Fruit fly (Drosophila melanogaster) whole organism, embryonic: ENCODE data around the gene Ugt316A1.

Experiments used
- fu2 ChIP-seq: fragments of 200-800 bp; sonication (Bioruptor generic); optimal IDR thresholded peaks from 2 replicates; lab custom pipeline; 2016; ENCODE audit warnings: missing biosample characterization, missing genetic modification characterization
- gcm ChIP-seq: fragments of 200-800 bp; sonication (Bioruptor generic); optimal IDR thresholded peaks from 2 replicates; lab custom pipeline; 2019; ENCODE audit warnings: missing biosample characterization, mild to moderate bottlenecking, missing genetic modification characterization, moderate library complexity
- hbn ChIP-seq: fragments of 200-800 bp; sonication (Bioruptor generic); IDR thresholded peaks from 2 replicates; pipeline ENCODE4 v1.3.6; 2022; ENCODE audit warnings: missing biosample characterization, missing genetic modification characterization; ENCODE audit not compliant: partially characterized antibody
- lola ChIP-seq, 3 experiments: fragments of >200 bp in 2 of 3; fragments of 200-800 bp in 1 of 3; sonication (Bioruptor generic) in 1 of 3; optimal IDR thresholded peaks; 2 replicates each; lab custom pipeline; 2017 to 2019; ENCODE audit warnings: missing biosample characterization in 3 of 3, missing genetic modification characterization in 3 of 3, mild to moderate bottlenecking in 1 of 3, moderate library complexity in 1 of 3

DNA sequence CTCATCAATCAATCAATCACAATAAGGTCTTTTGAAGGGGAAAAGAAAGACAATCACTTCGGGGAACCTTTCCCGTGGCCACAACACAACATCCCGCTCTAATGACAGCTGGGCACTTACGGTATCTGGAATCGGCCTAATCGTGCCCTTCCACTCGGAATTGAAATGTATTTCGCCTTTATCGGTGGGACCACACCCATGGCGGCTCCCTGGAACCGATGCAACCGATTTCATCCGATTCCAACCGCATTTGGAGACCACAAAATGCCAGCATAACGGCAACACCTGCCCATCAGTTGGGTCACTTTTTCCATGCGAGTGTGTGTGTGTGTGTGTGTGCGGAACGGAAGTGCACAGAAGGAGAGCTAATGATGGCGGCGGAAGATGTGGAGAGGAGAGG is 29.9 kb downstream of the Ugt316A1 start:
- no peak for TF ChIP-seq gcm (GFP tag; lab: Kevin White, UChicago)
- no peak for TF ChIP-seq hbn (GFP tag; lab: Robert Waterston, UW)
- no peak for TF ChIP-seq lola (GFP tag; optimal IDR thresholded peaks at IDR 0.05; lab: Kevin White, UChicago)
- TF ChIP-seq fu2 (GFP tag; lab: Kevin White, UChicago) = no peak
